Fruit fly (Drosophila melanogaster): ENCODE results near the gene Set.

The Set gene

dm6 chr3R:15305246-15305645 is 41.9 kb downstream of the Set start:
- TF ChIP-seq pad (GFP tag; optimal IDR thresholded peaks at IDR 0.05): no peak
- no peak for TF ChIP-seq Crg-1 (GFP tag; optimal IDR thresholded peaks at IDR 0.05)
- no peak for TF ChIP-seq kay (GFP tag; ENCODE audit: borderline replicate concordance)
- no peak for TF ChIP-seq toe (GFP tag; optimal IDR thresholded peaks at IDR 0.05)
- no peak for TF ChIP-seq CG7101 (tag; optimal IDR thresholded peaks at IDR 0.05)

dm6 chr3R:15309924-15310323 is 46.6 kb downstream of the Set start, which contains the start of gene Tm2:
Gene Tm2 (plus strand): TSS chr3R:15310193.
- no peak for TF ChIP-seq CG5204 (GFP tag; optimal IDR thresholded peaks at IDR 0.05)
- no peak for TF ChIP-seq tj (GFP tag; optimal IDR thresholded peaks at IDR 0.05)
- no peak for TF ChIP-seq Mnt (GFP tag; optimal IDR thresholded peaks at IDR 0.05)
- TF ChIP-seq cic (GFP tag; optimal IDR thresholded peaks at IDR 0.05): no peak
- no peak for TF ChIP-seq cnc (optimal IDR thresholded peaks at IDR 0.05)
- no peak for TF ChIP-seq ovo (GFP tag; optimal IDR thresholded peaks at IDR 0.05)
- no peak for TF ChIP-seq CG14711 (tag; optimal IDR thresholded peaks at IDR 0.05)
- TF ChIP-seq bab1 (GFP tag; optimal IDR thresholded peaks at IDR 0.05): no peak
- TF ChIP-seq CG33017 (tag; optimal IDR thresholded peaks at IDR 0.05): no peak
- TF ChIP-seq toe (GFP tag; optimal IDR thresholded peaks at IDR 0.05): no peak
- TF ChIP-seq CG12768 (GFP tag; optimal IDR thresholded peaks at IDR 0.05): no peak
- no peak for TF ChIP-seq CG1620 (GFP tag; optimal IDR thresholded peaks at IDR 0.05)
- no peak for TF ChIP-seq Crg-1 (GFP tag; optimal IDR thresholded peaks at IDR 0.05)
- no peak for TF ChIP-seq CG7045 (GFP tag; optimal IDR thresholded peaks at IDR 0.05)
- TF ChIP-seq Clk (GFP tag; optimal IDR thresholded peaks at IDR 0.05): no peak
- TF ChIP-seq CG7101 (tag; optimal IDR thresholded peaks at IDR 0.05): no peak

dm6 chr3R:15310695-15311094 is 47.3 kb downstream of the Set start:
- TF ChIP-seq Clk (GFP tag; optimal IDR thresholded peaks at IDR 0.05): no peak
- no peak for TF ChIP-seq CG12768 (GFP tag; optimal IDR thresholded peaks at IDR 0.05)
- no peak for TF ChIP-seq Crg-1 (GFP tag; optimal IDR thresholded peaks at IDR 0.05)
- TF ChIP-seq Hr96 (GFP tag; optimal IDR thresholded peaks at IDR 0.05): no peak
- no peak for TF ChIP-seq CG14711 (tag; optimal IDR thresholded peaks at IDR 0.05)
- TF ChIP-seq Mnt (GFP tag; optimal IDR thresholded peaks at IDR 0.05): no peak
- no peak for TF ChIP-seq tj (GFP tag; optimal IDR thresholded peaks at IDR 0.05)
- TF ChIP-seq ovo (GFP tag; optimal IDR thresholded peaks at IDR 0.05): no peak
- no peak for TF ChIP-seq CG33017 (tag; optimal IDR thresholded peaks at IDR 0.05)
- TF ChIP-seq toe (GFP tag; optimal IDR thresholded peaks at IDR 0.05): no peak
- no peak for TF ChIP-seq cic (GFP tag; optimal IDR thresholded peaks at IDR 0.05)
- no peak for TF ChIP-seq CG1620 (GFP tag; optimal IDR thresholded peaks at IDR 0.05)
- no peak for TF ChIP-seq CG7045 (GFP tag; optimal IDR thresholded peaks at IDR 0.05)
- TF ChIP-seq bab1 (GFP tag; optimal IDR thresholded peaks at IDR 0.05): no peak
- no peak for TF ChIP-seq pad (GFP tag; optimal IDR thresholded peaks at IDR 0.05)

- TF ChIP-seq CG12768 (GFP tag; optimal IDR thresholded peaks at IDR 0.05) (no peak), cic (GFP tag; optimal IDR thresholded peaks at IDR 0.05) (no peak), bab1 (GFP tag; optimal IDR thresholded peaks at IDR 0.05) (no peak)
Observed at dm6 chr3R:15313836-15314235, 50.5 kb downstream of the Set start.
